Worm (Caenorhabditis elegans): ENCODE results near the gene stdh-1.

ce11 chrV:13907557-13908104 lies 1.3 kb downstream of the stdh-1 start:
- TF ChIP-seq ama-1 (optimal IDR thresholded peaks at IDR 0.05) (no peak), tra-4 (tag; optimal IDR thresholded peaks at IDR 0.05) (no peak), sea-1 (GFP tag; conservative IDR thresholded peaks at IDR 0.05) (no peak), hmg-4 (GFP tag; optimal IDR thresholded peaks at IDR 0.05) (no peak), pes-1 (GFP tag; IDR thresholded peaks at IDR 0.05) (no peak), ceh-13 (GFP tag; optimal IDR thresholded peaks at IDR 0.05) (no peak)

Measured in whole organism, early embryonic.